Fruit fly (Drosophila melanogaster) whole organism, embryonic: Measurements from ENCODE around the gene Vps2.

Source experiments
- ATbp ChIP-seq: fragments of 200-800 bp; sonication (Bioruptor generic); optimal IDR thresholded peaks from 2 replicates; lab custom pipeline; 2017; ENCODE audit warnings: missing biosample characterization, mild to moderate bottlenecking, missing genetic modification characterization, missing genetic modification reagents
- Aef1 ChIP-seq: fragments of 200-800 bp; sonication (Bioruptor generic); IDR thresholded peaks from 3 replicates; pipeline ENCODE4 v1.3.6; 2022; ENCODE audit warnings: missing biosample characterization, missing genetic modification characterization
- Atf-2 ChIP-seq: fragments of 200-800 bp; sonication (Bioruptor generic); optimal IDR thresholded peaks from 2 replicates; lab custom pipeline; 2016; ENCODE audit warnings: missing biosample characterization, missing genetic modification characterization
- BEAF-32 ChIP-seq: fragments of 200-800 bp; sonication (Bioruptor generic); optimal IDR thresholded peaks from 3 replicates; lab custom pipeline; 2017; ENCODE audit warnings: missing biosample characterization, missing genetic modification characterization, mild to moderate bottlenecking, moderate library complexity, missing genetic modification reagents
- CG10147 ChIP-seq: fragments of 200-800 bp; sonication (Bioruptor generic); optimal IDR thresholded peaks from 2 replicates; lab custom pipeline; 2019; ENCODE audit warnings: missing biosample characterization, mild to moderate bottlenecking, missing genetic modification characterization, moderate library complexity
- CG12155 ChIP-seq: fragments of 200-800 bp; sonication (Bioruptor generic); optimal IDR thresholded peaks from 3 replicates; lab custom pipeline; 2016; ENCODE audit warnings: missing biosample characterization, missing genetic modification characterization
- CG12744 ChIP-seq: fragments of 200-800 bp; sonication (Bioruptor generic); optimal IDR thresholded peaks from 2 replicates; lab custom pipeline; 2016; ENCODE audit warnings: missing biosample characterization, missing genetic modification characterization
- CG13123 ChIP-seq: fragments of 200-800 bp; sonication (Bioruptor generic); optimal IDR thresholded peaks from 2 replicates; lab custom pipeline; 2016; ENCODE audit warnings: missing biosample characterization, missing genetic modification characterization
- CG15269 ChIP-seq: fragments of 200-800 bp; sonication (Bioruptor generic); optimal IDR thresholded peaks from 2 replicates; lab custom pipeline; 2018; ENCODE audit warnings: missing biosample characterization, mild to moderate bottlenecking, missing genetic modification characterization, moderate library complexity
- CG15479 ChIP-seq: fragments of 200-800 bp; sonication (Bioruptor generic); optimal IDR thresholded peaks from 3 replicates; lab custom pipeline; 2019; ENCODE audit warnings: missing biosample characterization, mild to moderate bottlenecking, missing genetic modification characterization, moderate library complexity
- CG1792 ChIP-seq: fragments of 200-800 bp; sonication (Bioruptor generic); optimal IDR thresholded peaks from 2 replicates; lab custom pipeline; 2016; ENCODE audit warnings: missing biosample characterization, missing genetic modification characterization
- CG31224 ChIP-seq: fragments of 200-800 bp; sonication (Bioruptor generic); IDR thresholded peaks from 2 replicates; pipeline ENCODE4 v1.3.6; 2022; ENCODE audit warnings: missing biosample characterization, missing genetic modification characterization
- CG32772 ChIP-seq: fragments of 200-800 bp; sonication (Bioruptor generic); IDR thresholded peaks from 2 replicates; pipeline ENCODE4 v1.3.6; 2022; ENCODE audit warnings: missing biosample characterization, missing genetic modification characterization
- CG33557 ChIP-seq: fragments of 200-800 bp; sonication (Bioruptor generic); optimal IDR thresholded peaks from 2 replicates; lab custom pipeline; 2019; ENCODE audit warnings: missing biosample characterization, mild to moderate bottlenecking, missing genetic modification characterization, moderate library complexity
- CG7556 ChIP-seq: fragments of 200-800 bp; sonication (Bioruptor generic); optimal IDR thresholded peaks from 2 replicates; lab custom pipeline; 2017; ENCODE audit warnings: missing biosample characterization, mild to moderate bottlenecking, missing genetic modification characterization
- CG7839 ChIP-seq: fragments of 200-800 bp; sonication (Bioruptor generic); optimal IDR thresholded peaks from 3 replicates; lab custom pipeline; 2018; ENCODE audit warnings: missing biosample characterization, mild to moderate bottlenecking, missing genetic modification characterization, moderate library complexity
- CG9609 ChIP-seq: fragments of 200-800 bp; sonication (Bioruptor generic); optimal IDR thresholded peaks from 3 replicates; lab custom pipeline; 2016; ENCODE audit warnings: missing biosample characterization, missing genetic modification characterization
- CG9727 ChIP-seq: fragments of 200-800 bp; sonication (Bioruptor generic); optimal IDR thresholded peaks from 3 replicates; lab custom pipeline; 2017; ENCODE audit warnings: missing biosample characterization, mild to moderate bottlenecking, missing genetic modification characterization
- Dp ChIP-seq: fragments of 200-800 bp; sonication (Bioruptor generic); optimal IDR thresholded peaks from 2 replicates; lab custom pipeline; 2018; ENCODE audit warnings: missing biosample characterization, mild to moderate bottlenecking, missing genetic modification characterization, moderate library complexity
- E2f1 ChIP-seq: fragments of 200-800 bp; sonication (Bioruptor generic); IDR thresholded peaks from 2 replicates; pipeline ENCODE4 v1.3.6; 2022; ENCODE audit warnings: missing biosample characterization, missing genetic modification characterization
- Elba2 ChIP-seq: fragments of 200-800 bp; sonication (Bioruptor generic); optimal IDR thresholded peaks from 3 replicates; lab custom pipeline; 2016; ENCODE audit warnings: missing biosample characterization, missing genetic modification characterization
- Ets97D ChIP-seq: fragments of 200-800 bp; sonication (Bioruptor generic); optimal IDR thresholded peaks from 3 replicates; lab custom pipeline; 2016; ENCODE audit warnings: missing biosample characterization, missing genetic modification characterization
- Fer3 ChIP-seq: fragments of 200-800 bp; sonication (Bioruptor generic); optimal IDR thresholded peaks from 2 replicates; lab custom pipeline; 2018; ENCODE audit warnings: missing biosample characterization, mild to moderate bottlenecking, missing genetic modification characterization, moderate library complexity
- HLH3B ChIP-seq: fragments of 200-800 bp; sonication (Bioruptor generic); IDR thresholded peaks from 2 replicates; pipeline ENCODE4 v1.3.6; 2022; ENCODE audit warnings: missing biosample characterization, missing genetic modification characterization
- HLH54F ChIP-seq: fragments of 200-800 bp; sonication (Bioruptor generic); optimal IDR thresholded peaks from 3 replicates; lab custom pipeline; 2016; ENCODE audit warnings: missing biosample characterization, missing genetic modification characterization
- Max ChIP-seq: fragments of 200-800 bp; sonication (Bioruptor generic); optimal IDR thresholded peaks from 2 replicates; lab custom pipeline; 2016; ENCODE audit warnings: missing biosample characterization, mild to moderate bottlenecking, missing genetic modification characterization
- NC2α ChIP-seq: fragments of 200-800 bp; sonication (Bioruptor generic); optimal IDR thresholded peaks from 2 replicates; lab custom pipeline; 2016; ENCODE audit warnings: missing biosample characterization, missing genetic modification characterization
- Pdp1 ChIP-seq, 2 experiments: fragments of 200-800 bp; sonication (Bioruptor generic); optimal IDR thresholded peaks; 3 replicates each; lab custom pipeline; 2016; ENCODE audit warnings: missing biosample characterization in 2 of 2, missing genetic modification characterization in 2 of 2, mild to moderate bottlenecking in 1 of 2, moderate library complexity in 1 of 2
- ac ChIP-seq: fragments of 200-800 bp; sonication (Bioruptor generic); optimal IDR thresholded peaks from 3 replicates; lab custom pipeline; 2017; ENCODE audit warnings: missing biosample characterization, mild to moderate bottlenecking, missing genetic modification characterization
- ato ChIP-seq: fragments of 200-800 bp; sonication (Bioruptor generic); IDR thresholded peaks from 2 replicates; pipeline ENCODE4 v1.3.6; 2022; ENCODE audit warnings: missing biosample characterization, missing genetic modification characterization; ENCODE audit not compliant: partially characterized antibody
- bab2 ChIP-seq: fragments of 200-800 bp; sonication (Bioruptor generic); optimal IDR thresholded peaks from 2 replicates; lab custom pipeline; 2016; ENCODE audit warnings: missing biosample characterization, missing genetic modification characterization
- corto ChIP-seq: fragments of 200-800 bp; sonication (Bioruptor generic); optimal IDR thresholded peaks from 2 replicates; lab custom pipeline; 2016; ENCODE audit warnings: missing biosample characterization, mild to moderate bottlenecking, missing genetic modification characterization, moderate library complexity
- ftz-f1 ChIP-seq: fragments of 200-800 bp; sonication (Bioruptor generic); optimal IDR thresholded peaks from 2 replicates; lab custom pipeline; 2016; ENCODE audit warnings: missing biosample characterization, missing genetic modification characterization
- gfzf ChIP-seq: fragments of 200-800 bp; sonication (Bioruptor generic); optimal IDR thresholded peaks from 2 replicates; lab custom pipeline; 2016; ENCODE audit warnings: missing biosample characterization, mild to moderate bottlenecking, missing genetic modification characterization, moderate library complexity
- gt ChIP-seq: fragments of 200-800 bp; sonication (Bioruptor generic); IDR thresholded peaks from 2 replicates; pipeline ENCODE4 v1.3.6; 2022; ENCODE audit warnings: missing biosample characterization, missing genetic modification characterization
- hth ChIP-seq: fragments of >200 bp; optimal IDR thresholded peaks from 2 replicates; lab custom pipeline; 2017; ENCODE audit warnings: inconsistent platforms
- ind ChIP-seq: fragments of 200-800 bp; sonication (Bioruptor generic); optimal IDR thresholded peaks from 3 replicates; lab custom pipeline; 2016; ENCODE audit warnings: missing biosample characterization, missing genetic modification characterization
- knrl ChIP-seq: fragments of 200-800 bp; sonication (Bioruptor generic); IDR thresholded peaks from 3 replicates; pipeline ENCODE4 v1.3.6; 2022; ENCODE audit warnings: missing biosample characterization, missing genetic modification characterization; ENCODE audit not compliant: partially characterized antibody
- lbe ChIP-seq: fragments of 200-800 bp; sonication (Bioruptor generic); optimal IDR thresholded peaks from 2 replicates; lab custom pipeline; 2016; ENCODE audit warnings: missing biosample characterization, mild to moderate bottlenecking, missing genetic modification characterization
- otp ChIP-seq: fragments of 200-800 bp; sonication (Bioruptor generic); IDR thresholded peaks from 3 replicates; pipeline ENCODE4, ENCODE4 v1.3.6; 2022; ENCODE audit warnings: missing biosample characterization, missing genetic modification characterization
- p53 ChIP-seq: fragments of 200-800 bp; sonication (Bioruptor generic); optimal IDR thresholded peaks from 2 replicates; lab custom pipeline; 2016; ENCODE audit warnings: missing biosample characterization, missing genetic modification characterization
- repo ChIP-seq: fragments of 200-800 bp; sonication (Bioruptor generic); optimal IDR thresholded peaks from 2 replicates; lab custom pipeline; 2016; ENCODE audit warnings: missing biosample characterization, missing genetic modification characterization
- slou ChIP-seq: fragments of 200-800 bp; sonication (Bioruptor generic); optimal IDR thresholded peaks from 3 replicates; lab custom pipeline; 2016; ENCODE audit warnings: missing biosample characterization, missing genetic modification characterization
- slp2 ChIP-seq: fragments of 200-800 bp; sonication (Bioruptor generic); optimal IDR thresholded peaks from 2 replicates; lab custom pipeline; 2016; ENCODE audit warnings: missing biosample characterization, missing genetic modification characterization
- tll ChIP-seq, 2 experiments: fragments of 200-800 bp in 1 of 2; fragments of >200 bp in 1 of 2; sonication (Bioruptor generic) in 1 of 2; optimal IDR thresholded peaks; 2 replicates each; lab custom pipeline; 2017 to 2019; ENCODE audit warnings: missing biosample characterization in 2 of 2, missing genetic modification characterization in 2 of 2, mild to moderate bottlenecking in 1 of 2, moderate library complexity in 1 of 2
- toy ChIP-seq: fragments of 200-800 bp; sonication (Bioruptor generic); IDR thresholded peaks from 2 replicates; pipeline ENCODE4 v1.3.6; 2022; ENCODE audit warnings: missing biosample characterization, missing genetic modification characterization
- unc-4 ChIP-seq: fragments of 200-800 bp; sonication (Bioruptor generic); IDR thresholded peaks from 2 replicates; pipeline ENCODE4 v1.3.6; 2022; ENCODE audit warnings: missing biosample characterization, missing genetic modification characterization; ENCODE audit not compliant: partially characterized antibody
- yki ChIP-seq: fragments of >200 bp; optimal IDR thresholded peaks from 3 replicates; lab custom pipeline; 2018
- zf30C ChIP-seq: fragments of 200-800 bp; sonication (Bioruptor generic); optimal IDR thresholded peaks from 3 replicates; lab custom pipeline; 2018; ENCODE audit warnings: missing biosample characterization, mild to moderate bottlenecking, missing genetic modification characterization

Gene Vps2

DNA sequence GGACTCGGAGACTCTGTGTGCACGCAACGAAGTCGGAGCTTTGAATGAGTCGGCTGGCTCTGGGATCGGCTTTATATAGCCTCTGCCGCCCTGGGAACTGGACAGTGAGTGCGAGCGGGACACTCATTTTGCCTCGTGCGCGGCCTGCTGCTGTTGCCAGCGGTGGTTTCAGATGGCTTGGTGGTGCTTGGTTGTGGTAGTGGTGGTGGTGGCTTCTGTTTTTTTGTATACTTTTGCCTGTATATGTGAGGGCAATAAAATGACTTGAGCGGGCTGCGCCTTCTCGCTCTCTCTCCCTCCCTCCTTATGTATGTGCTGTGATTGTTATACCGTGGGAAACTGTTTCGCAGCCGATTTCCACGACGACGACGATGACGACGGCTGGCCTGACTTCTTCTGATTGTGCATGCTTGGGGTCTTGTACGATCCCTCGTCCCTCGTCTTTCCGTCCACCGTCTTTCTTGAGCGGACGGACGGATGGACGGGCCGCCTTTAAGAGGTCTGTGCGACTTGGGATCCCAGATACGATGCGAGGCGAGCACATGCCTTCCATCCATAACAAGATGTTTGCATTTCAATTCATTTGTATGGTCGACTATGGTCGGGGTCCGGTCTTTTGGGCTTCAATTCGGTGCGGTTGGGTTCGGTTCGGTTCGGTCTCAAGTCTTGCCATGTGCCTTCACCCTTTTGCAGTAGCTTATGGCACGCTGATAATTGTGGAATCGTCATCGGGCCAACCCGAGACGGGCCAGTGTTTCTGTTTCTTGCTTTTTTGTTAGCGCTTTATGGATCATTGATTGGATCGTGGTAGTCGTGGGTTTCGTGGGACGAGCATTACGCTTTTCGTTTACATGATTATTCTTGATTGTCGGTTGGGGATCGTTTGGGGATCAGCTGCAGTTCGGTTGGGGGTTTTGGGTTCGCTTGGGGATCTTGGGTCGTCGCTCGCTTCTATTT is 46.4 kb upstream of the Vps2 start (continued):
- TF ChIP-seq bab2 (GFP tag; lab: Kevin White, UChicago) (no peak), Elba2 (no peak), CG12744 (no peak), hth (lab: Kevin White, UChicago) (no peak), gt (no peak), toy (GFP tag; lab: Robert Waterston, UW) (no peak), CG7839 (no peak), CG33557 (GFP tag; lab: Kevin White, UChicago) (peak; percentile 22), Pdp1 (GFP tag; optimal IDR thresholded peaks at IDR 0.05; lab: Kevin White, UChicago) (peak; percentile 1 to 33), gfzf (GFP tag; lab: Kevin White, UChicago) (no peak), Fer3 (tag; lab: Kevin White, UChicago) (no peak), BEAF-32 (GFP tag; lab: Kevin White, UChicago) (no peak), CG7556 (GFP tag; lab: Kevin White, UChicago) (no peak), ato (no peak), unc-4 (GFP tag; lab: Robert Waterston, UW) (no peak), Ets97D (GFP tag; lab: Kevin White, UChicago) (no peak), knrl (GFP tag; lab: Robert Waterston, UW) (no peak), p53 (GFP tag; lab: Kevin White, UChicago) (peak; percentile 72), zf30C (peak; percentile 4), slp2 (GFP tag; lab: Kevin White, UChicago) (no peak), E2f1 (no peak; the same call in 1 of the 2 replicates), ftz-f1 (GFP tag; lab: Kevin White, UChicago) (no peak), slou (GFP tag; lab: Kevin White, UChicago) (no peak), CG9609 (GFP tag; lab: Kevin White, UChicago) (no peak), CG9727 (peak; percentile 34), CG32772 (GFP tag; lab: Robert Waterston, UW) (no peak), CG31224 (GFP tag; lab: Robert Waterston, UW) (no peak), ac (GFP tag; lab: Kevin White, UChicago) (peak; percentile 88), CG12155 (no peak), otp (GFP tag; lab: Robert Waterston, UW) (peak; percentile 56; the same call in 1 of the 3 replicates), CG15479 (GFP tag; lab: Kevin White, UChicago) (no peak), CG1792 (GFP tag; lab: Kevin White, UChicago) (no peak), Max (GFP tag; lab: Kevin White, UChicago) (peak; percentile 32), tll (GFP tag; optimal IDR thresholded peaks at IDR 0.05; lab: Kevin White, UChicago) (peak in 1 of 2 experiments; percentile 86), CG10147 (GFP tag; lab: Kevin White, UChicago) (no peak), yki (lab: Kevin White, UChicago) (no peak), NC2α (peak; percentile 49), repo (GFP tag; lab: Kevin White, UChicago) (no peak), HLH3B (GFP tag; lab: Robert Waterston, UW) (no peak), ind (GFP tag; lab: Kevin White, UChicago) (no peak), Atf-2 (no peak), corto (GFP tag; lab: Kevin White, UChicago) (peak; percentile 23), Aef1 (GFP tag; lab: Robert Waterston, UW) (no peak), CG13123 (GFP tag; lab: Kevin White, UChicago) (peak; percentile 25), ATbp (GFP tag; lab: Kevin White, UChicago) (no peak), lbe (GFP tag; lab: Kevin White, UChicago) (peak; percentile 52), HLH54F (GFP tag; lab: Kevin White, UChicago) (no peak), Dp (GFP tag; lab: Kevin White, UChicago) (no peak), CG15269 (tag; lab: Kevin White, UChicago) (peak; percentile 50)
